Worm (Caenorhabditis elegans): Measurements from ENCODE around the gene ephx-1.

- no peak for TF ChIP-seq dao-5 (tag; optimal IDR thresholded peaks at IDR 0.05)
- TF ChIP-seq him-1 (tag; optimal IDR thresholded peaks at IDR 0.05) = no peak
These were observed 3.3 kb downstream of the ephx-1 start for ce11 chrII:4007972-4008371.
